Worm (Caenorhabditis elegans) whole organism, L1 larva: Measurements from ENCODE around the gene pnc-2.
A peak's percentile ranks its signal among the peaks of the same experiment; 100 is the strongest.

ENCODE experiments used
- C04F5.9 ChIP-seq: sonication (generic microtip); optimal IDR thresholded peaks from 2 replicates; lab custom pipeline; 2016; ENCODE audit warnings: missing genetic modification characterization, missing compliant biosample characterization
- C16A3.4 ChIP-seq: fragments of 150-350 bp; optimal IDR thresholded peaks from 2 replicates; lab custom pipeline; 2014; ENCODE audit warnings: missing biosample characterization, missing genetic modification characterization
- Y116A8C.19 ChIP-seq: sonication (generic microtip); optimal IDR thresholded peaks from 2 replicates; lab custom pipeline; 2016; ENCODE audit warnings: missing compliant biosample characterization, missing genetic modification characterization, borderline replicate concordance
- aha-1 ChIP-seq: fragments of 150-350 bp; optimal IDR thresholded peaks from 2 replicates; lab custom pipeline; 2014; ENCODE audit warnings: missing biosample characterization, missing genetic modification characterization
- alr-1 ChIP-seq: fragments of 200-800 bp; sonication (Bioruptor generic); optimal IDR thresholded peaks from 2 replicates; lab custom pipeline; 2018; ENCODE audit warnings: borderline replicate concordance, mild to moderate bottlenecking, missing genetic modification characterization, missing compliant biosample characterization
- aly-2 ChIP-seq: fragments of 150-350 bp; optimal IDR thresholded peaks from 2 replicates; lab custom pipeline; 2014; ENCODE audit warnings: missing biosample characterization, missing genetic modification characterization
- blmp-1 ChIP-seq: fragments of 150-350 bp; optimal IDR thresholded peaks from 2 replicates; lab custom pipeline; 2014; ENCODE audit warnings: missing biosample characterization, missing genetic modification characterization
- ceh-63 ChIP-seq: fragments of 200-800 bp; sonication (Bioruptor generic); optimal IDR thresholded peaks from 2 replicates; lab custom pipeline; 2018; ENCODE audit warnings: mild to moderate bottlenecking, missing genetic modification characterization, missing compliant biosample characterization
- ceh-8 ChIP-seq: fragments of 200-800 bp; sonication (Bioruptor generic); optimal IDR thresholded peaks from 2 replicates; lab custom pipeline; 2018; ENCODE audit warnings: mild to moderate bottlenecking, missing genetic modification characterization, moderate library complexity, missing compliant biosample characterization
- ceh-88 ChIP-seq: fragments of 200-800 bp; sonication (Bioruptor generic); IDR thresholded peaks from 2 replicates; pipeline ENCODE4 v1.3.6; 2022; ENCODE audit warnings: missing genetic modification characterization, missing compliant biosample characterization
- dsc-1 ChIP-seq: sonication (generic microtip); optimal IDR thresholded peaks from 2 replicates; lab custom pipeline; 2016; ENCODE audit warnings: mild to moderate bottlenecking, missing genetic modification characterization, missing compliant biosample characterization
- efl-3 ChIP-seq: fragments of 200-800 bp; sonication (Bioruptor generic); optimal IDR thresholded peaks from 2 replicates; lab custom pipeline; 2018; ENCODE audit warnings: mild to moderate bottlenecking, missing genetic modification characterization, missing compliant biosample characterization
- elt-2 ChIP-seq: sonication (generic microtip); optimal IDR thresholded peaks from 2 replicates; lab custom pipeline; 2016; ENCODE audit warnings: missing genetic modification characterization, mild to moderate bottlenecking, inconsistent platforms, missing compliant biosample characterization, missing genetic modification reagents
- grh-1 ChIP-seq: fragments of 200-800 bp; sonication (Bioruptor generic); IDR thresholded peaks from 2 replicates; pipeline ENCODE4 v1.3.6; 2022; ENCODE audit warnings: missing genetic modification reagents, missing genetic modification characterization, missing compliant biosample characterization
- hlh-17 ChIP-seq: fragments of 200-800 bp; sonication (Bioruptor generic); optimal IDR thresholded peaks from 2 replicates; lab custom pipeline; 2018; ENCODE audit warnings: missing genetic modification characterization, mild to moderate bottlenecking, missing compliant biosample characterization, moderate library complexity, borderline replicate concordance
- hpl-2 ChIP-seq: fragments of 150-350 bp; optimal IDR thresholded peaks from 2 replicates; lab custom pipeline; 2014; ENCODE audit warnings: missing biosample characterization, missing genetic modification reagents, missing genetic modification characterization
- irx-1 ChIP-seq: sonication (generic microtip); optimal IDR thresholded peaks from 2 replicates; lab custom pipeline; 2016; ENCODE audit warnings: missing genetic modification characterization, missing compliant biosample characterization
- jun-1 ChIP-seq: fragments of 150-350 bp; optimal IDR thresholded peaks from 2 replicates; lab custom pipeline; 2014; ENCODE audit warnings: missing biosample characterization, missing genetic modification reagents, missing genetic modification characterization
- lin-13 ChIP-seq: fragments of 150-350 bp; optimal IDR thresholded peaks from 2 replicates; lab custom pipeline; 2014; ENCODE audit warnings: missing biosample characterization, missing genetic modification reagents, missing genetic modification characterization
- lin-14 ChIP-seq: fragments of 200-800 bp; sonication (Bioruptor generic); optimal IDR thresholded peaks from 2 replicates; lab custom pipeline; 2018; ENCODE audit warnings: mild to moderate bottlenecking, missing genetic modification characterization, moderate library complexity, missing compliant biosample characterization
- lin-15B ChIP-seq: fragments of 150-350 bp; sonication (generic microtip); optimal IDR thresholded peaks from 3 replicates; lab custom pipeline; 2014; ENCODE audit warnings: missing biosample characterization, missing genetic modification characterization
- lin-35 ChIP-seq, 2 experiments: fragments of 150-350 bp; optimal IDR thresholded peaks; 2 replicates each; lab custom pipeline; 2014; ENCODE audit warnings: missing biosample characterization in 2 of 2, missing genetic modification characterization in 2 of 2, missing genetic modification reagents in 2 of 2
- lsy-2 ChIP-seq, 2 experiments: fragments of 150-350 bp; optimal IDR thresholded peaks; 2 replicates each; lab custom pipeline; 2014; ENCODE audit warnings: missing biosample characterization in 2 of 2, missing genetic modification characterization in 2 of 2
- mab-9 ChIP-seq: fragments of 200-800 bp; sonication (Bioruptor generic); IDR thresholded peaks from 2 replicates; pipeline ENCODE4 v1.3.6; 2022; ENCODE audit warnings: missing genetic modification reagents, missing genetic modification characterization, missing compliant biosample characterization
- mdl-1 ChIP-seq, 2 experiments: fragments of 150-350 bp; optimal IDR thresholded peaks; 2 replicates each; lab custom pipeline; 2014 to 2017; ENCODE audit warnings: missing biosample characterization in 2 of 2, missing genetic modification characterization in 2 of 2, inconsistent platforms in 1 of 2
- mef-2 ChIP-seq: fragments of 150-350 bp; optimal IDR thresholded peaks from 2 replicates; lab custom pipeline; 2014; ENCODE audit warnings: missing biosample characterization, missing genetic modification characterization
- mep-1 ChIP-seq: fragments of 150-350 bp; optimal IDR thresholded peaks from 2 replicates; lab custom pipeline; 2014; ENCODE audit warnings: missing biosample characterization, missing genetic modification characterization
- nhr-11 ChIP-seq: fragments of 150-350 bp; optimal IDR thresholded peaks from 2 replicates; lab custom pipeline; 2014; ENCODE audit warnings: missing biosample characterization, missing genetic modification characterization
- nhr-19 ChIP-seq: fragments of 200-800 bp; sonication (Bioruptor generic); conservative IDR thresholded peaks from 2 replicates; pipeline ENCODE4 v1.3.6; 2022; ENCODE audit warnings: missing genetic modification characterization, missing compliant biosample characterization
- nhr-20 ChIP-seq: sonication (generic microtip); optimal IDR thresholded peaks from 2 replicates; lab custom pipeline; 2016; ENCODE audit warnings: mild to moderate bottlenecking, missing genetic modification characterization, missing compliant biosample characterization
- nhr-28 ChIP-seq: fragments of 150-350 bp; optimal IDR thresholded peaks from 2 replicates; lab custom pipeline; 2014; ENCODE audit warnings: missing biosample characterization, missing genetic modification characterization
- nhr-47 ChIP-seq: sonication (generic microtip); optimal IDR thresholded peaks from 2 replicates; lab custom pipeline; 2016; ENCODE audit warnings: mild to moderate bottlenecking, missing genetic modification characterization, moderate library complexity, missing compliant biosample characterization
- nhr-71 ChIP-seq: sonication (generic microtip); optimal IDR thresholded peaks from 2 replicates; lab custom pipeline; 2016; ENCODE audit warnings: mild to moderate bottlenecking, missing genetic modification characterization, moderate library complexity, missing compliant biosample characterization
- nhr-76 ChIP-seq: sonication (generic microtip); optimal IDR thresholded peaks from 2 replicates; lab custom pipeline; 2017; ENCODE audit warnings: missing biosample characterization, missing genetic modification characterization
- nhr-90 ChIP-seq: sonication (generic microtip); optimal IDR thresholded peaks from 2 replicates; lab custom pipeline; 2016; ENCODE audit warnings: mild to moderate bottlenecking, missing genetic modification characterization, missing compliant biosample characterization; ENCODE audit not compliant: poor library complexity
- rnt-1 ChIP-seq: sonication (generic microtip); optimal IDR thresholded peaks from 2 replicates; lab custom pipeline; 2016; ENCODE audit warnings: mild to moderate bottlenecking, missing genetic modification characterization, moderate library complexity, missing compliant biosample characterization
- skn-1 ChIP-seq: fragments of 150-350 bp; optimal IDR thresholded peaks from 2 replicates; lab custom pipeline; 2014; ENCODE audit warnings: missing biosample characterization, missing genetic modification characterization
- sox-4 ChIP-seq: sonication (generic microtip); optimal IDR thresholded peaks from 2 replicates; lab custom pipeline; 2016; ENCODE audit warnings: missing genetic modification characterization, missing compliant biosample characterization
- sup-37 ChIP-seq: fragments of 200-800 bp; sonication (Bioruptor generic); optimal IDR thresholded peaks from 2 replicates; lab custom pipeline; 2018; ENCODE audit warnings: mild to moderate bottlenecking, missing genetic modification characterization, missing compliant biosample characterization
- tbx-2 ChIP-seq: sonication (generic microtip); optimal IDR thresholded peaks from 2 replicates; lab custom pipeline; 2016; ENCODE audit warnings: missing genetic modification characterization, missing compliant biosample characterization
- unc-130 ChIP-seq: fragments of 150-350 bp; optimal IDR thresholded peaks from 2 replicates; lab custom pipeline; 2017; ENCODE audit warnings: missing biosample characterization, missing genetic modification characterization, inconsistent platforms
- unc-30 ChIP-seq: sonication (generic microtip); optimal IDR thresholded peaks from 2 replicates; lab custom pipeline; 2017; ENCODE audit warnings: missing biosample characterization, missing genetic modification characterization
- unc-62 ChIP-seq: fragments of 150-350 bp; optimal IDR thresholded peaks from 2 replicates; lab custom pipeline; 2014; ENCODE audit warnings: missing biosample characterization, missing genetic modification reagents, missing genetic modification characterization
- unc-86 ChIP-seq: sonication (generic microtip); optimal IDR thresholded peaks from 2 replicates; lab custom pipeline; 2016; ENCODE audit warnings: missing genetic modification characterization, missing compliant biosample characterization
- unc-98 ChIP-seq: fragments of 200-800 bp; sonication (Bioruptor generic); IDR thresholded peaks from 2 replicates; pipeline ENCODE4 v1.3.6; 2022; ENCODE audit warnings: missing genetic modification characterization, missing compliant biosample characterization
- vab-15 ChIP-seq: sonication (generic microtip); optimal IDR thresholded peaks from 2 replicates; lab custom pipeline; 2017; ENCODE audit warnings: missing genotype, mild to moderate bottlenecking, missing genetic modification characterization, missing compliant biosample characterization
- xbp-1 ChIP-seq: sonication (generic microtip); optimal IDR thresholded peaks from 2 replicates; lab custom pipeline; 2016; ENCODE audit warnings: missing genetic modification characterization, missing compliant biosample characterization
- ztf-11 ChIP-seq, 2 experiments: sonication (generic microtip); optimal IDR thresholded peaks; 2 replicates each; lab custom pipeline; 2016 to 2017; ENCODE audit warnings: missing genetic modification characterization in 2 of 2, missing biosample characterization in 1 of 2, missing compliant biosample characterization in 1 of 2
- ztf-4 ChIP-seq: fragments of 150-350 bp; optimal IDR thresholded peaks from 2 replicates; lab custom pipeline; 2014; ENCODE audit warnings: missing biosample characterization, missing genetic modification characterization

The pnc-2 gene

DNA sequence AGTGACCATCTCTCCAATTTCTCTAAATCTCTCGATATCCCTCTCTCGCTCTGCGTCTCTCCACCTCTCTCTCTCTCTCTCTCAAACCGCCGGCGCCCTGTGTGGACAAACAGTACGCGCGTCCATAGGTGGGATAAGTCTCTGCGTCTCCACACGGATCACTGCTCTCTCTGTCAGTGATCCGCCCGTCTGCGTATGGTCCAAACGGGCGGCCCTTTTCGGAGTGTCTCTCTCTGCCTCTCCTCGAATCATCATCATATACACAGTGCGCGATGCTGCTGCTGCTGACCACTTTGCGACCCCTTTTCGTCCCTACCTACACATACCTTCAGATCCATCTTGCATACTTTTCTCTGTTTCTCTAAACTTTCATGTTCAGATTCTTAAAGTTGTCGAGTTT is 37.2 kb downstream of the pnc-2 start (continued):
- no peak for TF ChIP-seq efl-3
- TF ChIP-seq nhr-11 (tag; lab: Kevin White, UChicago) = no peak
- TF ChIP-seq nhr-20 (tag; lab: Kevin White, UChicago) = peak; percentile 86
- TF ChIP-seq jun-1 (tag; lab: Kevin White, UChicago) = peak; percentile 2
- peak; percentile 63 for TF ChIP-seq nhr-47 (tag; lab: Kevin White, UChicago)
- peak; percentile 59 for TF ChIP-seq nhr-19 (GFP tag; lab: Robert Waterston, UW)
- TF ChIP-seq tbx-2 (tag; lab: Kevin White, UChicago) = peak; percentile 71
- TF ChIP-seq nhr-90 (tag; lab: Kevin White, UChicago) = peak; percentile 74
- peak in 1 of 2 experiments; percentile 41 for TF ChIP-seq ztf-11 (tag; optimal IDR thresholded peaks at IDR 0.05; lab: Kevin White, UChicago)
- TF ChIP-seq skn-1 = peak; percentile 48
- TF ChIP-seq xbp-1 = peak; percentile 43
- peak; percentile 89 for TF ChIP-seq lin-14 (GFP tag; lab: Kevin White, UChicago)
- TF ChIP-seq unc-30 = no peak
- TF ChIP-seq nhr-28 (tag; lab: Kevin White, UChicago) = no peak

DNA sequence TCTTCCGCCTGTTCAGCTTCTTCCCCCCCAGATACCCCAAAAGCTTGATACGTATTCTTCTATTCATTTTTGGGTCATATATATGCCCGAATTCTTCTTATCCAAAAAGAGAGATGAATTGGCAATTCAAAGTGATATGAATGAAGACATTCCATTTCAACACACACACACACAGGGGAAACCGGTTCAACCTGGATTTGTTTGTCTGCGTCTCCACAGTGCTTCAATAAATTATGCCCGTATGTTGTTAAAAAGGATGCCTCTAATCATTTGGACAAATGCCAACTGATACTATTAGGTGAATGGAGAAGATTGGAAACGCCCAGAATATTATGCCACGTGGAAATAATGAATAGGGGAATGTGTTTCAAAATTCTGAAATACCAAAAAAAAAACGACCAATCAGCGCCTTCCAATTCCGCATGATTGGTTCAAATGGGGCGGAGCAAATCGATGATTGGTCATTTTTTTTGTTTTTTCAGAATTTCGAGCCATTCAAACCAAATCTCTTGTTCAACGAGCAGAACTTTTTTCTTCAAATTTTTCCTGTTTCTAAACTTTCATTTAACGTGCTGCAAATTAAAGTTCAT is 39.5 kb downstream of the pnc-2 start:
- TF ChIP-seq unc-98 (GFP tag; lab: Robert Waterston, UW) (no peak), unc-130 (tag; lab: Kevin White, UChicago) (no peak), blmp-1 (peak; percentile 89), dsc-1 (tag; lab: Kevin White, UChicago) (no peak), elt-2 (tag; lab: Kevin White, UChicago) (no peak), hlh-17 (GFP tag; lab: Kevin White, UChicago) (no peak), unc-62 (GFP tag; lab: Kevin White, UChicago) (no peak), lin-14 (GFP tag; lab: Kevin White, UChicago) (no peak), ceh-63 (GFP tag; lab: Kevin White, UChicago) (no peak), mep-1 (tag; lab: Kevin White, UChicago) (peak; percentile 57), lsy-2 (tag; optimal IDR thresholded peaks at IDR 0.05; lab: Kevin White, UChicago) (peak in 1 of 2 experiments; percentile 52), aha-1 (tag; lab: Kevin White, UChicago) (no peak), mef-2 (no peak), hpl-2 (no peak), grh-1 (GFP tag; lab: Robert Waterston, UW) (peak; percentile 90), ceh-88 (GFP tag; lab: Robert Waterston, UW) (no peak), rnt-1 (no peak), C04F5.9 (tag; lab: Kevin White, UChicago) (no peak), vab-15 (tag; lab: Kevin White, UChicago) (no peak), skn-1 (no peak), Y116A8C.19 (no peak), ztf-11 (tag; optimal IDR thresholded peaks at IDR 0.05; lab: Kevin White, UChicago) (no peak), nhr-47 (tag; lab: Kevin White, UChicago) (no peak), tbx-2 (tag; lab: Kevin White, UChicago) (peak; percentile 3), xbp-1 (no peak), mdl-1 (tag; optimal IDR thresholded peaks at IDR 0.05; lab: Kevin White, UChicago) (peak in 1 of 2 experiments; percentile 22), nhr-71 (peak; percentile 50), irx-1 (tag; lab: Kevin White, UChicago) (no peak), mab-9 (no peak), aly-2 (tag; lab: Kevin White, UChicago) (no peak), alr-1 (tag; lab: Kevin White, UChicago) (no peak), nhr-19 (GFP tag; lab: Robert Waterston, UW) (0 out of 2 replicates have a peak, but pooled peaks have one; percentile 2), sox-4 (no peak), unc-86 (tag; lab: Kevin White, UChicago) (no peak), ceh-8 (GFP tag; lab: Kevin White, UChicago) (no peak), lin-15B (tag; lab: Kevin White, UChicago) (no peak), ztf-4 (peak; percentile 18), nhr-76 (tag; lab: Kevin White, UChicago) (no peak), lin-35 (GFP tag; optimal IDR thresholded peaks at IDR 0.05; lab: Kevin White, UChicago) (peak in 1 of 2 experiments; percentile 41), sup-37 (GFP tag; lab: Kevin White, UChicago) (no peak), C16A3.4 (no peak), lin-13 (GFP tag; lab: Kevin White, UChicago) (no peak)
